Worm (Caenorhabditis elegans) whole organism, L2 larva: ENCODE results near the gene Y54G2A.44.

ENCODE experiments used
- Y55F3AM.14 ChIP-seq: fragments of 200-800 bp; sonication (Bioruptor generic); optimal IDR thresholded peaks from 2 replicates; lab custom pipeline; 2018; ENCODE audit warnings: mild to moderate bottlenecking, missing genetic modification characterization, missing compliant biosample characterization
- alr-1 ChIP-seq: fragments of 150-350 bp; optimal IDR thresholded peaks from 2 replicates; lab custom pipeline; 2014; ENCODE audit warnings: missing biosample characterization, missing genetic modification characterization
- ceh-82 ChIP-seq: fragments of 150-350 bp; optimal IDR thresholded peaks from 2 replicates; lab custom pipeline; 2014; ENCODE audit warnings: missing biosample characterization, missing genetic modification characterization
- egl-27 ChIP-seq: sonication (generic microtip); optimal IDR thresholded peaks from 3 replicates; lab custom pipeline; 2017; ENCODE audit warnings: missing biosample characterization, missing genetic modification reagents, missing genetic modification characterization
- elt-3 ChIP-seq: sonication (generic microtip); optimal IDR thresholded peaks from 2 replicates; lab custom pipeline; 2017; ENCODE audit warnings: missing biosample characterization, missing genetic modification characterization
- lin-39 ChIP-seq: fragments of 150-350 bp; optimal IDR thresholded peaks from 2 replicates; lab custom pipeline; 2014; ENCODE audit warnings: missing biosample characterization, missing genetic modification reagents, missing genetic modification characterization
- lsy-2 ChIP-seq, 2 experiments: fragments of 150-350 bp in 1 of 2; sonication (generic microtip) in 1 of 2; optimal IDR thresholded peaks; 2 replicates each; lab custom pipeline; 2014 to 2017; ENCODE audit warnings: missing biosample characterization in 2 of 2, missing genetic modification characterization in 2 of 2
- nhr-11 ChIP-seq: fragments of 150-350 bp; optimal IDR thresholded peaks from 2 replicates; lab custom pipeline; 2014; ENCODE audit warnings: missing biosample characterization, missing genetic modification characterization
- nhr-23 ChIP-seq: fragments of 150-350 bp; optimal IDR thresholded peaks from 2 replicates; lab custom pipeline; 2014; ENCODE audit warnings: missing biosample characterization, missing genetic modification reagents, missing genetic modification characterization
- skn-1 ChIP-seq: sonication (generic microtip); optimal IDR thresholded peaks from 2 replicates; lab custom pipeline; 2017; ENCODE audit warnings: missing biosample characterization, missing genetic modification characterization
- snpc-4 ChIP-seq: fragments of 150-350 bp; optimal IDR thresholded peaks from 2 replicates; lab custom pipeline; 2014; ENCODE audit warnings: missing biosample characterization, missing genetic modification characterization
- unc-39 ChIP-seq: fragments of 150-350 bp; optimal IDR thresholded peaks from 2 replicates; lab custom pipeline; 2014; ENCODE audit warnings: missing biosample characterization, missing genetic modification characterization
- unc-62 ChIP-seq: fragments of 150-350 bp; optimal IDR thresholded peaks from 2 replicates; lab custom pipeline; 2014; ENCODE audit warnings: missing biosample characterization, missing genetic modification reagents, missing genetic modification characterization
- ztf-1 ChIP-seq: fragments of 200-800 bp; sonication (Bioruptor generic); conservative IDR thresholded peaks from 2 replicates; pipeline ENCODE4 v1.3.6; 2022; ENCODE audit warnings: missing genetic modification characterization, missing compliant biosample characterization

DNA sequence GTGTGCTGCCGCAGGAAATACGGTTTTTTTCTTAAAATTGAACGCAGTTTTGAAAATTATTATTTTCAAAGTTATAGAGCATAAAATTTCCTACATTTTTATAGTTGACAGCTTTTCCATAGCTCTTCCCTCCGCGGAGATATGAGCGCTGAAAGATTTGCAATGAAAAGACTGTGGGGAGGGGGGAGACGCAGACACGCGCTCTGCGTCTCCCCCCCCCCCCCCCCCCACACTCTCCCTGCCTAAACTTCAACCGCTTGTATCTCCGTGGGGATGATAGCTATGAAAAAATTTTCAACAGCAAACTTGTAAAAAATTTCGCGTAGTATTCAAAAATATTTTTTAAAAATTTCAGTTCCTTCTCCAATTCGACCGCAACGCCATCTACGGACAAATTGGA lies 40.2 kb upstream of the Y54G2A.44 start:
- TF ChIP-seq egl-27 (tag; lab: Kevin White, UChicago) (no peak), skn-1 (tag; lab: Kevin White, UChicago) (no peak), unc-62 (no peak), nhr-23 (tag; lab: Kevin White, UChicago) (no peak), unc-39 (no peak), Y55F3AM.14 (GFP tag; lab: Kevin White, UChicago) (no peak), nhr-11 (tag; lab: Kevin White, UChicago) (no peak), ztf-1 (GFP tag; lab: Robert Waterston, UW) (no peak), lsy-2 (tag; optimal IDR thresholded peaks at IDR 0.05; lab: Kevin White, UChicago) (no peak), ceh-82 (tag; lab: Kevin White, UChicago) (no peak), alr-1 (tag; lab: Kevin White, UChicago) (no peak), snpc-4 (no peak), lin-39 (tag; lab: Kevin White, UChicago) (no peak), elt-3 (tag; lab: Kevin White, UChicago) (no peak)
